Fruit fly (Drosophila melanogaster) whole organism, embryonic: ENCODE results near the gene CG16790.
A peak's percentile ranks its signal among the peaks of the same experiment; 100 is the strongest.

Experiments used
- ATbp ChIP-seq: fragments of 200-800 bp; sonication (Bioruptor generic); optimal IDR thresholded peaks from 2 replicates; lab custom pipeline; 2017; ENCODE audit warnings: missing biosample characterization, mild to moderate bottlenecking, missing genetic modification characterization, missing genetic modification reagents
- Atf3 ChIP-seq: fragments of 200-800 bp; sonication (Bioruptor generic); optimal IDR thresholded peaks from 3 replicates; lab custom pipeline; 2016; ENCODE audit warnings: missing biosample characterization, missing genetic modification characterization
- Bdp1 ChIP-seq: fragments of 200-800 bp; sonication (Bioruptor generic); optimal IDR thresholded peaks from 3 replicates; lab custom pipeline; 2016; ENCODE audit warnings: missing biosample characterization, missing genetic modification characterization
- CG10274 ChIP-seq: fragments of 200-800 bp; sonication (Bioruptor generic); optimal IDR thresholded peaks from 3 replicates; lab custom pipeline; 2017; ENCODE audit warnings: missing biosample characterization, mild to moderate bottlenecking, missing genetic modification characterization
- CG10431 ChIP-seq: fragments of 200-800 bp; sonication (Bioruptor generic); optimal IDR thresholded peaks from 3 replicates; lab custom pipeline; 2018; ENCODE audit warnings: missing biosample characterization, mild to moderate bottlenecking, missing genetic modification characterization
- CG12659 ChIP-seq: fragments of 200-800 bp; sonication (Bioruptor generic); optimal IDR thresholded peaks from 3 replicates; lab custom pipeline; 2017; ENCODE audit warnings: mild to moderate bottlenecking, missing biosample characterization, missing genetic modification reagents, missing genetic modification characterization
- CG12769 ChIP-seq: fragments of 200-800 bp; sonication (Bioruptor generic); optimal IDR thresholded peaks from 2 replicates; lab custom pipeline; 2019; ENCODE audit warnings: missing biosample characterization, mild to moderate bottlenecking, missing genetic modification characterization, moderate library complexity
- CG13894 ChIP-seq: fragments of 200-800 bp; sonication (Bioruptor generic); optimal IDR thresholded peaks from 3 replicates; lab custom pipeline; 2018; ENCODE audit warnings: missing biosample characterization, mild to moderate bottlenecking, missing genetic modification characterization, moderate library complexity
- CG17385 ChIP-seq: fragments of 200-800 bp; sonication (Bioruptor generic); optimal IDR thresholded peaks from 3 replicates; lab custom pipeline; 2018; ENCODE audit warnings: missing biosample characterization, mild to moderate bottlenecking, missing genetic modification characterization
- CG18011 ChIP-seq: fragments of 200-800 bp; sonication (Bioruptor generic); optimal IDR thresholded peaks from 2 replicates; lab custom pipeline; 2017; ENCODE audit warnings: missing biosample characterization, missing genetic modification characterization, mild to moderate bottlenecking, moderate library complexity, missing genotype
- CG1832 ChIP-seq: fragments of 200-800 bp; sonication (Bioruptor generic); optimal IDR thresholded peaks from 2 replicates; lab custom pipeline; 2017; ENCODE audit warnings: missing biosample characterization, mild to moderate bottlenecking, missing genetic modification characterization, inconsistent platforms
- CG18619 ChIP-seq: fragments of 200-800 bp; sonication (Bioruptor generic); optimal IDR thresholded peaks from 3 replicates; lab custom pipeline; 2017; ENCODE audit warnings: missing biosample characterization, mild to moderate bottlenecking, missing genetic modification characterization
- CG32532 ChIP-seq: fragments of 200-800 bp; sonication (Bioruptor generic); IDR thresholded peaks from 2 replicates; pipeline ENCODE4 v1.3.6; 2022; ENCODE audit warnings: missing biosample characterization, missing genetic modification characterization
- CG3847 ChIP-seq: fragments of 200-800 bp; sonication (Bioruptor generic); IDR thresholded peaks from 2 replicates; pipeline ENCODE4 v1.3.6; 2022; ENCODE audit warnings: missing biosample characterization, missing genetic modification characterization
- CG43689 ChIP-seq: fragments of 200-800 bp; sonication (Bioruptor generic); IDR thresholded peaks from 2 replicates; pipeline ENCODE4 v1.3.6; 2022; ENCODE audit warnings: missing biosample characterization, missing genetic modification characterization
- CG4707 ChIP-seq: fragments of 200-800 bp; sonication (Bioruptor generic); optimal IDR thresholded peaks from 2 replicates; lab custom pipeline; 2018; ENCODE audit warnings: missing biosample characterization, mild to moderate bottlenecking, missing genetic modification characterization, moderate library complexity
- CG5180 ChIP-seq: fragments of 200-800 bp; sonication (Bioruptor generic); optimal IDR thresholded peaks from 3 replicates; lab custom pipeline; 2017; ENCODE audit warnings: missing biosample characterization, missing genetic modification characterization, mild to moderate bottlenecking, moderate library complexity, missing genetic modification reagents
- CG6689 ChIP-seq: fragments of 200-800 bp; sonication (Bioruptor generic); IDR thresholded peaks from 2 replicates; pipeline ENCODE4 v1.3.6; 2022; ENCODE audit warnings: missing biosample characterization, missing genetic modification characterization
- CG6765 ChIP-seq: fragments of 200-800 bp; sonication (Bioruptor generic); optimal IDR thresholded peaks from 3 replicates; lab custom pipeline; 2017; ENCODE audit warnings: missing biosample characterization, mild to moderate bottlenecking, missing genetic modification characterization
- CG7357 ChIP-seq: fragments of 200-800 bp; sonication (Bioruptor generic); IDR thresholded peaks from 3 replicates; pipeline ENCODE4 v1.3.6; 2022; ENCODE audit warnings: missing biosample characterization, missing genetic modification characterization
- CG7372 ChIP-seq: fragments of 200-800 bp; sonication (Bioruptor generic); IDR thresholded peaks from 2 replicates; pipeline ENCODE4 v1.3.6; 2022; ENCODE audit warnings: missing biosample characterization, missing genetic modification characterization
- CG9727 ChIP-seq: fragments of 200-800 bp; sonication (Bioruptor generic); optimal IDR thresholded peaks from 3 replicates; lab custom pipeline; 2017; ENCODE audit warnings: missing biosample characterization, mild to moderate bottlenecking, missing genetic modification characterization
- CG9817 ChIP-seq: fragments of 200-800 bp; sonication (Bioruptor generic); optimal IDR thresholded peaks from 2 replicates; lab custom pipeline; 2018; ENCODE audit warnings: missing biosample characterization, mild to moderate bottlenecking, missing genetic modification characterization, moderate library complexity
- CkIIα-i1 ChIP-seq: fragments of 200-800 bp; sonication (Bioruptor generic); IDR thresholded peaks from 2 replicates; pipeline ENCODE4 v1.3.6; 2022; ENCODE audit warnings: missing biosample characterization, missing genetic modification characterization
- D ChIP-seq, 2 experiments: fragments of 200-800 bp in 1 of 2; fragments of >200 bp in 1 of 2; sonication (Bioruptor generic) in 1 of 2; optimal IDR thresholded peaks; 2 replicates in 1 of 2; 3 replicates in 1 of 2; lab custom pipeline; 2017; ENCODE audit warnings: mild to moderate bottlenecking in 1 of 2, missing biosample characterization in 1 of 2, missing genetic modification characterization in 1 of 2, missing genetic modification reagents in 1 of 2
- Dek ChIP-seq: fragments of 200-800 bp; sonication (Bioruptor generic); optimal IDR thresholded peaks from 3 replicates; lab custom pipeline; 2019; ENCODE audit warnings: missing biosample characterization, mild to moderate bottlenecking, missing genetic modification characterization, moderate library complexity
- Dip3 ChIP-seq: fragments of 200-800 bp; sonication (Bioruptor generic); optimal IDR thresholded peaks from 3 replicates; lab custom pipeline; 2016; ENCODE audit warnings: missing biosample characterization, missing genetic modification characterization
- Doc3 ChIP-seq: fragments of 200-800 bp; sonication (Bioruptor generic); IDR thresholded peaks from 3 replicates; pipeline ENCODE4 v1.3.6; 2022; ENCODE audit warnings: missing biosample characterization, missing genetic modification characterization; ENCODE audit not compliant: partially characterized antibody
- Dp ChIP-seq: fragments of 200-800 bp; sonication (Bioruptor generic); optimal IDR thresholded peaks from 2 replicates; lab custom pipeline; 2018; ENCODE audit warnings: missing biosample characterization, mild to moderate bottlenecking, missing genetic modification characterization, moderate library complexity
- Kr ChIP-seq: fragments of 200-800 bp; sonication (Bioruptor generic); optimal IDR thresholded peaks from 2 replicates; lab custom pipeline; 2017; ENCODE audit warnings: missing biosample characterization, mild to moderate bottlenecking, missing genetic modification characterization
- Meics ChIP-seq: fragments of 200-800 bp; sonication (Bioruptor generic); optimal IDR thresholded peaks from 2 replicates; lab custom pipeline; 2017; ENCODE audit warnings: missing biosample characterization, mild to moderate bottlenecking, missing genetic modification characterization
- NfI ChIP-seq: fragments of 200-800 bp; sonication (Bioruptor generic); optimal IDR thresholded peaks from 3 replicates; lab custom pipeline; 2018; ENCODE audit warnings: missing biosample characterization, mild to moderate bottlenecking, missing genetic modification characterization, moderate library complexity
- PHDP ChIP-seq: fragments of 200-800 bp; sonication (Bioruptor generic); optimal IDR thresholded peaks from 3 replicates; lab custom pipeline; 2018; ENCODE audit warnings: missing biosample characterization, mild to moderate bottlenecking, missing genetic modification characterization, moderate library complexity
- Pdp1 ChIP-seq, 2 experiments: fragments of 200-800 bp; sonication (Bioruptor generic); optimal IDR thresholded peaks; 3 replicates each; lab custom pipeline; 2016; ENCODE audit warnings: missing biosample characterization in 2 of 2, missing genetic modification characterization in 2 of 2, mild to moderate bottlenecking in 1 of 2, moderate library complexity in 1 of 2
- Taf1 ChIP-seq: fragments of 200-800 bp; sonication (Bioruptor generic); IDR thresholded peaks from 2 replicates; pipeline ENCODE4 v1.3.6; 2022; ENCODE audit warnings: missing biosample characterization, missing genetic modification characterization
- Xrp1 ChIP-seq: fragments of 200-800 bp; sonication (Bioruptor generic); IDR thresholded peaks from 2 replicates; pipeline ENCODE4 v1.3.6; 2022; ENCODE audit warnings: missing biosample characterization, missing genetic modification characterization
- cad ChIP-seq: fragments of >200 bp; optimal IDR thresholded peaks from 2 replicates; lab custom pipeline; 2017; ENCODE audit warnings: missing biosample characterization, missing genetic modification characterization
- chinmo ChIP-seq: fragments of 200-800 bp; sonication (Bioruptor generic); IDR thresholded peaks from 4 replicates; pipeline ENCODE4 v1.3.6; 2022; ENCODE audit warnings: missing biosample characterization, missing genetic modification characterization; ENCODE audit not compliant: partially characterized antibody
- crol ChIP-seq: fragments of 200-800 bp; sonication (Bioruptor generic); IDR thresholded peaks from 2 replicates; pipeline ENCODE4 v1.3.6; 2022; ENCODE audit warnings: missing biosample characterization, missing genetic modification characterization
- dm ChIP-seq: fragments of 200-800 bp; sonication (Bioruptor generic); optimal IDR thresholded peaks from 3 replicates; lab custom pipeline; 2016; ENCODE audit warnings: missing biosample characterization, missing genetic modification characterization
- dmrt99B ChIP-seq: fragments of 200-800 bp; sonication (Bioruptor generic); optimal IDR thresholded peaks from 2 replicates; lab custom pipeline; 2018; ENCODE audit warnings: missing biosample characterization, mild to moderate bottlenecking, missing genetic modification characterization, moderate library complexity
- grn ChIP-seq: fragments of 200-800 bp; sonication (Bioruptor generic); optimal IDR thresholded peaks from 3 replicates; lab custom pipeline; 2017; ENCODE audit warnings: missing biosample characterization, missing genetic modification characterization
- gsb-n ChIP-seq: fragments of 200-800 bp; sonication (Bioruptor generic); optimal IDR thresholded peaks from 3 replicates; lab custom pipeline; 2018; ENCODE audit warnings: missing biosample characterization, mild to moderate bottlenecking, missing genetic modification characterization
- mirr ChIP-seq: fragments of 200-800 bp; sonication (Bioruptor generic); optimal IDR thresholded peaks from 3 replicates; lab custom pipeline; 2018; ENCODE audit warnings: missing biosample characterization, mild to moderate bottlenecking, missing genetic modification characterization
- nerfin-2 ChIP-seq: fragments of 200-800 bp; sonication (Bioruptor generic); IDR thresholded peaks from 2 replicates; pipeline ENCODE4 v1.3.6; 2022; ENCODE audit warnings: missing biosample characterization, missing genetic modification characterization; ENCODE audit not compliant: partially characterized antibody
- phol ChIP-seq: fragments of 200-800 bp; sonication (Bioruptor generic); optimal IDR thresholded peaks from 3 replicates; lab custom pipeline; 2018; ENCODE audit warnings: missing biosample characterization, mild to moderate bottlenecking, missing genetic modification characterization, moderate library complexity
- pita ChIP-seq: fragments of 200-800 bp; sonication (Bioruptor generic); optimal IDR thresholded peaks from 2 replicates; lab custom pipeline; 2017; ENCODE audit warnings: missing biosample characterization, mild to moderate bottlenecking, missing genetic modification characterization
- sisA ChIP-seq: fragments of 200-800 bp; sonication (Bioruptor generic); IDR thresholded peaks from 2 replicates; pipeline ENCODE4 v1.3.6; 2022; ENCODE audit warnings: missing biosample characterization, missing genetic modification characterization
- unpg ChIP-seq: fragments of 200-800 bp; sonication (Bioruptor generic); optimal IDR thresholded peaks from 3 replicates; lab custom pipeline; 2018; ENCODE audit warnings: missing biosample characterization, mild to moderate bottlenecking, missing genetic modification characterization, moderate library complexity

CG16790 gene

dm6 chr3R:9600558-9600959 is 30.5 kb upstream of the CG16790 start (continued):
- no peak for TF ChIP-seq Dp (GFP tag; lab: Kevin White, UChicago)
- peak; percentile 56 for TF ChIP-seq dmrt99B
- TF ChIP-seq chinmo (GFP tag; lab: Robert Waterston, UW), result no peak
- no peak for TF ChIP-seq nerfin-2 (GFP tag; lab: Robert Waterston, UW)
- TF ChIP-seq grn (GFP tag; lab: Kevin White, UChicago), result peak; percentile 85
- peak; percentile 67 for TF ChIP-seq ATbp
- peak; percentile 13 for TF ChIP-seq CG10274 (GFP tag; lab: Kevin White, UChicago)
- TF ChIP-seq Taf1 (GFP tag; lab: Robert Waterston, UW), result peak; percentile 24; the same call in 1 of the 2 replicates
- TF ChIP-seq CG12659, result peak; percentile 42
- TF ChIP-seq CG17385 (GFP tag; lab: Kevin White, UChicago), result peak; percentile 40
- no peak for TF ChIP-seq sisA
- TF ChIP-seq Doc3, result no peak
- TF ChIP-seq Xrp1 (GFP tag; lab: Robert Waterston, UW), result peak; percentile 50
- peak; percentile 61 for TF ChIP-seq PHDP (tag; lab: Kevin White, UChicago)
- peak; percentile 14 for TF ChIP-seq CG18011
- TF ChIP-seq CG10431 (GFP tag; lab: Kevin White, UChicago), result peak; percentile 29
- TF ChIP-seq dm (GFP tag; lab: Kevin White, UChicago), result no peak
- peak in 1 of 2 experiments; percentile 7 for TF ChIP-seq Pdp1 (GFP tag; optimal IDR thresholded peaks at IDR 0.05; lab: Kevin White, UChicago)
- peak; percentile 17 for TF ChIP-seq Kr
- TF ChIP-seq CG12769 (tag; lab: Kevin White, UChicago), result peak; percentile 29
- TF ChIP-seq Meics (GFP tag; lab: Kevin White, UChicago), result peak; percentile 78
- TF ChIP-seq cad (GFP tag; lab: Kevin White, UChicago), result no peak
- TF ChIP-seq crol, result 0 out of 2 replicates have a peak, but pooled peaks have one; percentile 19
- TF ChIP-seq CG3847 (GFP tag; lab: Robert Waterston, UW), result peak; percentile 32
- peak; percentile 2 for TF ChIP-seq NfI (GFP tag; lab: Kevin White, UChicago)
- peak; percentile 35; the same call in 1 of the 2 replicates for TF ChIP-seq CG6689 (GFP tag; lab: Robert Waterston, UW)
- TF ChIP-seq Dip3 (GFP tag; lab: Kevin White, UChicago), result no peak
- TF ChIP-seq CG5180, result peak; percentile 46
- no peak for TF ChIP-seq mirr (GFP tag; lab: Kevin White, UChicago)
- peak; percentile 37 for TF ChIP-seq unpg (GFP tag; lab: Kevin White, UChicago)
- no peak for TF ChIP-seq CG7357 (GFP tag; lab: Robert Waterston, UW)
- TF ChIP-seq CG18619, result peak; percentile 54
- peak; percentile 57 for TF ChIP-seq CG32532 (GFP tag; lab: Robert Waterston, UW)
- peak; percentile 29 for TF ChIP-seq phol (tag; lab: Kevin White, UChicago)
- peak; percentile 20 for TF ChIP-seq CG6765 (GFP tag; lab: Kevin White, UChicago)
- no peak for TF ChIP-seq CG9817 (tag; lab: Kevin White, UChicago)
- peak; percentile 58 for TF ChIP-seq CG13894 (tag; lab: Kevin White, UChicago)
- TF ChIP-seq CkIIα-i1 (GFP tag; lab: Robert Waterston, UW), result no peak
- peak; percentile 16 for TF ChIP-seq gsb-n
- peak; percentile 72 for TF ChIP-seq CG9727 (GFP tag; lab: Kevin White, UChicago)
- TF ChIP-seq CG4707 (GFP tag; lab: Kevin White, UChicago), result peak; percentile 18
- no peak for TF ChIP-seq CG43689 (GFP tag; lab: Robert Waterston, UW)
- no peak for TF ChIP-seq Bdp1 (GFP tag; lab: Kevin White, UChicago)
- no peak for TF ChIP-seq pita (GFP tag; lab: Kevin White, UChicago)
- TF ChIP-seq CG7372 (GFP tag; lab: Robert Waterston, UW), result peak; percentile 24; the same call in 1 of the 2 replicates
- TF ChIP-seq Dek, result no peak
- no peak for TF ChIP-seq Atf3 (GFP tag; lab: Kevin White, UChicago)
- no peak for TF ChIP-seq D (optimal IDR thresholded peaks at IDR 0.05; lab: Kevin White, UChicago)
- no peak for TF ChIP-seq D (GFP tag; optimal IDR thresholded peaks at IDR 0.05; lab: Kevin White, UChicago)
- TF ChIP-seq CG1832 (GFP tag; lab: Kevin White, UChicago), result no peak
